Worm (Caenorhabditis elegans) whole organism, L4 larva: ENCODE data around the gene C13A2.12.
"Not testable (repeated sequence)": the region's sequence is repeated elsewhere in the genome, so short reads cannot be mapped to it uniquely, and the experiment has no call there.

Experiments used
- F10B5.3 ChIP-seq: sonication (generic microtip); optimal IDR thresholded peaks from 2 replicates; lab custom pipeline; 2016; ENCODE audit warnings: mild to moderate bottlenecking, missing genetic modification characterization, missing compliant biosample characterization
- aha-1 ChIP-seq: fragments of 150-350 bp; peaks from one replicate; lab custom pipeline; 2014; ENCODE audit warnings: missing biosample characterization, missing genetic modification characterization
- ama-1 ChIP-seq: fragments of 150-350 bp; optimal IDR thresholded peaks from 2 replicates; lab custom pipeline; 2014; ENCODE audit warnings: inconsistent platforms, mixed read lengths
- ceh-32 ChIP-seq: sonication (generic microtip); optimal IDR thresholded peaks from 2 replicates; lab custom pipeline; 2016; ENCODE audit warnings: mild to moderate bottlenecking, missing genetic modification characterization, missing compliant biosample characterization; ENCODE audit not compliant: poor library complexity
- mdl-1 ChIP-seq, 2 experiments: fragments of 150-350 bp in 1 of 2; sonication (generic microtip) in 1 of 2; optimal IDR thresholded peaks; 2 replicates each; lab custom pipeline; 2014 to 2017; ENCODE audit warnings: missing biosample characterization in 2 of 2, missing genetic modification characterization in 2 of 2
- pqm-1 ChIP-seq: sonication (generic microtip); optimal IDR thresholded peaks from 2 replicates; lab custom pipeline; 2017; ENCODE audit warnings: missing biosample characterization, missing genetic modification characterization
- skn-1 ChIP-seq: fragments of 150-350 bp; optimal IDR thresholded peaks from 2 replicates; lab custom pipeline; 2014; ENCODE audit warnings: missing biosample characterization, missing genetic modification characterization
- unc-62 ChIP-seq, 3 experiments: fragments of 150-350 bp in 1 of 3; sonication (generic microtip); optimal IDR thresholded peaks in 2 of 3; peaks in 1 of 3; 1 replicate in 1 of 3; 2 replicates in 2 of 3; lab custom pipeline; 2014 to 2017; ENCODE audit warnings: missing biosample characterization in 3 of 3, missing genetic modification characterization in 3 of 3, missing genetic modification reagents in 3 of 3, missing genotype in 1 of 3

Gene C13A2.12

ce11 chrV:7298463-7298862 lies 39.4 kb downstream of the C13A2.12 start, which contains the start of gene F07G11.3:
F07G11.3 (plus strand) TSS chrV:7298763.
- TF ChIP-seq ceh-32 (no peak), mdl-1 (tag; optimal IDR thresholded peaks at IDR 0.05; lab: Kevin White, UChicago) (no peak), unc-62 (GFP tag; optimal IDR thresholded peaks at IDR 0.05 in 1 of 2; lab: Kevin White, UChicago) (peak in 1 of 2 experiments; percentile 55), unc-62 (tag; optimal IDR thresholded peaks at IDR 0.05; lab: Kevin White, UChicago) (no peak), ama-1 (lab: Kevin White, UChicago) (no peak)
- TF ChIP-seq, all 104 proteins: peak for 1

DNA sequence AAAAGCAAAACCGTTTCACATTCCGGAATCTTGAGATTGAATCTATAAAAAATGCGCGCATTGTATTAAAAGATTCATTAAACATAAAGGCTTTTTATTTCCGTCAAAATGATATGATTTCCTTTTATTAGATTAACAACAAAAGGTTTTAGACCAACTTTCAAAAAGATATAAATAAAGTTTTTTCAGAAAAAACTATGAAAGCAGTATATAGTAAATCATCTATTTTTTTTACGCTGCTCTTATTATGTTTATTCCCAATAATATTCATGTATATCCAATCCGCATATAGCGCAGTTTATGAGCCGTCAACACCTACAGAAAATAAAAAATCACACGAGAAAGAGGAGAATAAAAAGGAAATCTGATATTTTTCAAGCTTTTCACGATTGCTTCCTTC lies 45.4 kb downstream of the C13A2.12 start, which contains the start of gene F07G11.2:
Gene F07G11.2 (plus strand): TSS at position 301 of the 400 bp plus-strand sequence.
- TF ChIP-seq aha-1 (tag; lab: Kevin White, UChicago); unc-62 (GFP tag; optimal IDR thresholded peaks at IDR 0.05 in 1 of 2; lab: Kevin White, UChicago); unc-62 (tag; optimal IDR thresholded peaks at IDR 0.05; lab: Kevin White, UChicago); pqm-1 (tag; lab: Kevin White, UChicago): not testable (repeated sequence)

- no peak for TF ChIP-seq ama-1 (lab: Kevin White, UChicago)
- no peak for TF ChIP-seq skn-1 (tag; lab: Kevin White, UChicago)
- TF ChIP-seq F10B5.3 (tag; lab: Kevin White, UChicago): no peak
Observed at ce11 chrV:7307089-7307488, 48.0 kb downstream of the C13A2.12 start, which contains the start of gene F07G11.1. F07G11.1 (plus strand) TSS chrV:7307389.
